Fruit fly (Drosophila melanogaster) whole organism, embryonic: ENCODE data around the gene CG13894.

Source experiments
- Antp ChIP-seq: fragments of 200-800 bp; sonication (Bioruptor generic); optimal IDR thresholded peaks from 3 replicates; lab custom pipeline; 2016; ENCODE audit warnings: missing biosample characterization, missing genetic modification characterization
- Bteb2 ChIP-seq: fragments of 200-800 bp; sonication (Bioruptor generic); optimal IDR thresholded peaks from 2 replicates; lab custom pipeline; 2016; ENCODE audit warnings: missing biosample characterization, missing genetic modification characterization
- CG10366 ChIP-seq: fragments of 200-800 bp; sonication (Bioruptor generic); IDR thresholded peaks from 2 replicates; pipeline ENCODE4 v1.3.6; 2022; ENCODE audit warnings: missing biosample characterization, missing genetic modification characterization
- CG11695 ChIP-seq: fragments of 200-800 bp; sonication (Bioruptor generic); IDR thresholded peaks from 3 replicates; pipeline ENCODE4 v1.3.6; 2022; ENCODE audit warnings: missing biosample characterization, missing genetic modification characterization
- CG12236 ChIP-seq: fragments of 200-800 bp; sonication (Bioruptor generic); optimal IDR thresholded peaks from 2 replicates; lab custom pipeline; 2016; ENCODE audit warnings: missing biosample characterization, missing genetic modification characterization
- CG13123 ChIP-seq: fragments of 200-800 bp; sonication (Bioruptor generic); optimal IDR thresholded peaks from 2 replicates; lab custom pipeline; 2016; ENCODE audit warnings: missing biosample characterization, missing genetic modification characterization
- CG13424 ChIP-seq: fragments of 200-800 bp; sonication (Bioruptor generic); optimal IDR thresholded peaks from 2 replicates; lab custom pipeline; 2019; ENCODE audit warnings: missing biosample characterization, mild to moderate bottlenecking, missing genetic modification characterization, moderate library complexity
- CG16813 ChIP-seq: fragments of 200-800 bp; sonication (Bioruptor generic); IDR thresholded peaks from 3 replicates; pipeline ENCODE4 v1.3.6; 2022; ENCODE audit warnings: missing biosample characterization, missing genetic modification characterization; ENCODE audit not compliant: partially characterized antibody
- CG16815 ChIP-seq: fragments of 200-800 bp; sonication (Bioruptor generic); optimal IDR thresholded peaks from 3 replicates; lab custom pipeline; 2017; ENCODE audit warnings: missing biosample characterization, mild to moderate bottlenecking, missing genetic modification characterization
- CG17359 ChIP-seq: fragments of 200-800 bp; sonication (Bioruptor generic); optimal IDR thresholded peaks from 3 replicates; lab custom pipeline; 2018; ENCODE audit warnings: missing biosample characterization, mild to moderate bottlenecking, missing genetic modification characterization, moderate library complexity
- CG18262 ChIP-seq: fragments of 200-800 bp; optimal IDR thresholded peaks from 3 replicates; lab custom pipeline; 2019; ENCODE audit warnings: missing biosample characterization, mild to moderate bottlenecking, missing genetic modification characterization, moderate library complexity
- CG31224 ChIP-seq: fragments of 200-800 bp; sonication (Bioruptor generic); IDR thresholded peaks from 2 replicates; pipeline ENCODE4 v1.3.6; 2022; ENCODE audit warnings: missing biosample characterization, missing genetic modification characterization
- CG32772 ChIP-seq: fragments of 200-800 bp; sonication (Bioruptor generic); IDR thresholded peaks from 2 replicates; pipeline ENCODE4 v1.3.6; 2022; ENCODE audit warnings: missing biosample characterization, missing genetic modification characterization
- CG3407 ChIP-seq: fragments of 200-800 bp; sonication (Bioruptor generic); optimal IDR thresholded peaks from 2 replicates; lab custom pipeline; 2018; ENCODE audit warnings: missing biosample characterization, mild to moderate bottlenecking, missing genetic modification characterization
- CG34422 ChIP-seq: fragments of 200-800 bp; sonication (Bioruptor generic); IDR thresholded peaks from 3 replicates; pipeline ENCODE4 v1.3.6; 2022; ENCODE audit warnings: missing biosample characterization, missing genetic modification characterization
- CG4360 ChIP-seq: fragments of 200-800 bp; sonication (Bioruptor generic); IDR thresholded peaks from 2 replicates; pipeline ENCODE4 v1.3.6; 2022; ENCODE audit warnings: missing biosample characterization, missing genetic modification characterization
- CG6272 ChIP-seq: fragments of 200-800 bp; sonication (Bioruptor generic); IDR thresholded peaks from 2 replicates; pipeline ENCODE4 v1.3.6; 2022; ENCODE audit warnings: missing biosample characterization, missing genetic modification characterization
- CG7357 ChIP-seq: fragments of 200-800 bp; sonication (Bioruptor generic); IDR thresholded peaks from 3 replicates; pipeline ENCODE4 v1.3.6; 2022; ENCODE audit warnings: missing biosample characterization, missing genetic modification characterization
- CG8388 ChIP-seq: fragments of 200-800 bp; sonication (Bioruptor generic); optimal IDR thresholded peaks from 2 replicates; lab custom pipeline; 2019; ENCODE audit warnings: missing biosample characterization, mild to moderate bottlenecking, missing genetic modification characterization, moderate library complexity
- CG8478 ChIP-seq: fragments of >200 bp; optimal IDR thresholded peaks from 2 replicates; lab custom pipeline; 2018
- CG8944 ChIP-seq: fragments of 200-800 bp; sonication (Bioruptor generic); optimal IDR thresholded peaks from 3 replicates; lab custom pipeline; 2016; ENCODE audit warnings: missing biosample characterization, missing genetic modification characterization
- CTCF ChIP-seq: fragments of 200-800 bp; sonication (Bioruptor generic); optimal IDR thresholded peaks from 2 replicates; lab custom pipeline; 2017; ENCODE audit warnings: missing biosample characterization, mild to moderate bottlenecking, missing genetic modification characterization, moderate library complexity
- Camta ChIP-seq: fragments of 200-800 bp; sonication (Bioruptor generic); optimal IDR thresholded peaks from 2 replicates; lab custom pipeline; 2016; ENCODE audit warnings: missing biosample characterization, missing genetic modification characterization
- CrebB ChIP-seq: fragments of 200-800 bp; sonication (Bioruptor generic); optimal IDR thresholded peaks from 3 replicates; lab custom pipeline; 2018; ENCODE audit warnings: missing biosample characterization, mild to moderate bottlenecking, missing genetic modification characterization
- Dll ChIP-seq: fragments of 200-800 bp; sonication (Bioruptor generic); IDR thresholded peaks from 4 replicates; pipeline ENCODE4 v1.3.6; 2022; ENCODE audit warnings: missing biosample characterization, missing genetic modification characterization; ENCODE audit not compliant: partially characterized antibody
- Doc3 ChIP-seq: fragments of 200-800 bp; sonication (Bioruptor generic); IDR thresholded peaks from 3 replicates; pipeline ENCODE4 v1.3.6; 2022; ENCODE audit warnings: missing biosample characterization, missing genetic modification characterization; ENCODE audit not compliant: partially characterized antibody
- Eip74EF ChIP-seq, 2 experiments: fragments of 200-800 bp in 1 of 2; fragments of >200 bp in 1 of 2; sonication (Bioruptor generic) in 1 of 2; optimal IDR thresholded peaks; 2 replicates each; lab custom pipeline; 2017 to 2019; ENCODE audit warnings: missing biosample characterization in 2 of 2, missing genetic modification characterization in 2 of 2, mild to moderate bottlenecking in 1 of 2, moderate library complexity in 1 of 2
- HLH54F ChIP-seq: fragments of 200-800 bp; sonication (Bioruptor generic); optimal IDR thresholded peaks from 3 replicates; lab custom pipeline; 2016; ENCODE audit warnings: missing biosample characterization, missing genetic modification characterization
- Ptx1 ChIP-seq: fragments of 200-800 bp; sonication (Bioruptor generic); IDR thresholded peaks from 2 replicates; pipeline ENCODE4 v1.3.6; 2022; ENCODE audit warnings: missing biosample characterization, missing genetic modification characterization
- Rfx ChIP-seq: fragments of 200-800 bp; sonication (Bioruptor generic); IDR thresholded peaks from 2 replicates; pipeline ENCODE4 v1.3.6; 2022; ENCODE audit warnings: missing biosample characterization, missing genetic modification characterization
- Rx ChIP-seq: fragments of 200-800 bp; sonication (Bioruptor generic); IDR thresholded peaks from 2 replicates; pipeline ENCODE4 v1.3.6; 2022; ENCODE audit warnings: missing biosample characterization, missing genetic modification characterization
- Scr ChIP-seq: fragments of 200-800 bp; sonication (Bioruptor generic); IDR thresholded peaks from 2 replicates; pipeline ENCODE4 v1.3.6; 2022; ENCODE audit warnings: missing biosample characterization, missing genetic modification characterization; ENCODE audit not compliant: partially characterized antibody
- ac ChIP-seq: fragments of 200-800 bp; sonication (Bioruptor generic); optimal IDR thresholded peaks from 3 replicates; lab custom pipeline; 2017; ENCODE audit warnings: missing biosample characterization, mild to moderate bottlenecking, missing genetic modification characterization
- caup ChIP-seq: fragments of 200-800 bp; sonication (Bioruptor generic); optimal IDR thresholded peaks from 3 replicates; lab custom pipeline; 2017; ENCODE audit warnings: missing biosample characterization, mild to moderate bottlenecking, missing genetic modification characterization, moderate library complexity; ENCODE audit not compliant: severe bottlenecking
- danr ChIP-seq: fragments of 200-800 bp; sonication (Bioruptor generic); IDR thresholded peaks from 2 replicates; pipeline ENCODE4 v1.3.6; 2022; ENCODE audit warnings: missing biosample characterization, missing genetic modification characterization
- emc ChIP-seq: fragments of 200-800 bp; sonication (Bioruptor generic); optimal IDR thresholded peaks from 2 replicates; lab custom pipeline; 2016; ENCODE audit warnings: missing biosample characterization, missing genetic modification characterization
- esg ChIP-seq: fragments of 200-800 bp; sonication (Bioruptor generic); conservative IDR thresholded peaks from 2 replicates; pipeline ENCODE4 v1.3.6; 2022; ENCODE audit warnings: missing biosample characterization, missing genetic modification characterization
- eve ChIP-seq, 2 experiments: fragments of >200 bp; optimal IDR thresholded peaks; 2 replicates each; lab custom pipeline; 2017; ENCODE audit warnings: missing biosample characterization in 2 of 2, missing genetic modification characterization in 2 of 2
- fu2 ChIP-seq: fragments of 200-800 bp; sonication (Bioruptor generic); optimal IDR thresholded peaks from 2 replicates; lab custom pipeline; 2016; ENCODE audit warnings: missing biosample characterization, missing genetic modification characterization
- grn ChIP-seq: fragments of 200-800 bp; sonication (Bioruptor generic); optimal IDR thresholded peaks from 3 replicates; lab custom pipeline; 2017; ENCODE audit warnings: missing biosample characterization, missing genetic modification characterization
- hb ChIP-seq: fragments of 200-800 bp; sonication (Bioruptor generic); IDR thresholded peaks from 3 replicates; pipeline ENCODE4 v1.3.6; 2022; ENCODE audit warnings: missing biosample characterization, missing genetic modification characterization; ENCODE audit not compliant: partially characterized antibody
- insv ChIP-seq, 2 experiments: fragments of 200-800 bp; sonication (Bioruptor generic); optimal IDR thresholded peaks; 3 replicates each; lab custom pipeline; 2016 to 2018; ENCODE audit warnings: missing biosample characterization in 2 of 2, missing genetic modification characterization in 2 of 2
- pita ChIP-seq: fragments of 200-800 bp; sonication (Bioruptor generic); optimal IDR thresholded peaks from 2 replicates; lab custom pipeline; 2017; ENCODE audit warnings: missing biosample characterization, mild to moderate bottlenecking, missing genetic modification characterization
- sc ChIP-seq, 3 experiments: fragments of >200 bp in 2 of 3; fragments of 200-800 bp in 1 of 3; sonication (Bioruptor generic) in 1 of 3; optimal IDR thresholded peaks; 2 replicates in 2 of 3; 3 replicates in 1 of 3; lab custom pipeline; 2017; ENCODE audit warnings: mild to moderate bottlenecking in 1 of 3, missing biosample characterization in 1 of 3, missing genetic modification characterization in 1 of 3, missing genetic modification reagents in 1 of 3
- sim ChIP-seq: fragments of 200-800 bp; sonication (Bioruptor generic); IDR thresholded peaks from 2 replicates; pipeline ENCODE4 v1.3.6; 2022; ENCODE audit warnings: missing biosample characterization, missing genetic modification characterization
- sob ChIP-seq: fragments of 200-800 bp; sonication (Bioruptor generic); IDR thresholded peaks from 2 replicates; pipeline ENCODE4 v1.3.6; 2022; ENCODE audit warnings: missing biosample characterization, missing genetic modification characterization
- tap ChIP-seq: fragments of 200-800 bp; optimal IDR thresholded peaks from 3 replicates; lab custom pipeline; 2019; ENCODE audit warnings: missing biosample characterization, mild to moderate bottlenecking, missing genetic modification characterization, moderate library complexity
- toy ChIP-seq: fragments of 200-800 bp; sonication (Bioruptor generic); IDR thresholded peaks from 2 replicates; pipeline ENCODE4 v1.3.6; 2022; ENCODE audit warnings: missing biosample characterization, missing genetic modification characterization
- z ChIP-seq: fragments of 200-800 bp; sonication (Bioruptor generic); IDR thresholded peaks from 3 replicates; pipeline ENCODE4 v1.3.6; 2022; ENCODE audit warnings: missing biosample characterization, missing genetic modification characterization

Gene CG13894

DNA sequence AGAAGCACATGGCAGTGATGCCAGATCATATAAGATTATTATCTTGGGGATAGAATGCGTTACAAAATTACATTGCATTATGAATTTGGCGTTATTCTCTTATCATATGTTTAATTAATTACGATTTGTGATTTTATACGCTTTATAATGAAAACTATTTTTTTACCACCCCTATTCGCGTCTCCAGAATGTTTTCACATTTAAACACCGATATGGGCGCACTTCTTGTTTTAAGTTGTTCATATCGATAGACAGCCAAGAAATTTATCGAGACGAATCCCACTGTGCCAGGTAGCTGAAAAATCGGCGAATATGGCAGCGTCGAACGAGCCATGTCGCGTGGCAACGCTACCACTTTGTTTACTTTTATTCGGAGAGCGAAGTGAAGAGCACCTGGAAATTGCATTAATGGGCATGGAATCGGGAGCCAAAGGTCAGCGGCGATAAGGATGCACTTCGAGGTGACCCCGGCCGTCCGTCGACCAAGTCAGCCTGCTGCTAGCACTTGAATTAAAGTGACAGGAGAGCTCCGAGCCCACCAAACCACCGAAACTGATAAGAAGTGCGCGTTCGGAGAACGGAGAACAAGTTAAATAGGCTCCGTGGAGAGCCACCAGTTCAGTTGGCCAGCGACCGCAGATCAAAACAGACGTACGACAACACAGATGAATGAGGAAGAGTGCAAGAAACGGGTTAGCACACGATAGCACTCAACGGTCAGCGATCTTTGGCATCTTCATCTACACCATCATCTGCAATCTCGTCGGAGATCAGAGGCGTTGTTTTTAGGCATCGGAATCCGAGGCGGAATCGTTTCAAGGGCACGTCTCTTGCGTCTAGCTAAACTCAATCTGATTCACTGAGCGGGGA is 50.6 kb downstream of the CG13894 start, which contains the start of gene Gale (continued):
- 0 out of 2 replicates have a peak, but pooled peaks have one; percentile 39 for TF ChIP-seq Ptx1 (GFP tag; lab: Robert Waterston, UW)
- TF ChIP-seq z (GFP tag; lab: Robert Waterston, UW), result no peak
- TF ChIP-seq grn (GFP tag; lab: Kevin White, UChicago), result peak; percentile 79
- no peak for TF ChIP-seq fu2 (GFP tag; lab: Kevin White, UChicago)
- peak; percentile 74; the same call in 3 of the 4 replicates for TF ChIP-seq Dll
- peak; percentile 4 for TF ChIP-seq CTCF (GFP tag; lab: Kevin White, UChicago)
- TF ChIP-seq eve (GFP tag; optimal IDR thresholded peaks at IDR 0.05; lab: Kevin White, UChicago), result no peak
- TF ChIP-seq Bteb2 (GFP tag; lab: Kevin White, UChicago), result no peak
- no peak for TF ChIP-seq sc (optimal IDR thresholded peaks at IDR 0.05; lab: Kevin White, UChicago)
- TF ChIP-seq sc (GFP tag; optimal IDR thresholded peaks at IDR 0.05; lab: Kevin White, UChicago), result no peak
- no peak for TF ChIP-seq CG18262
- no peak for TF ChIP-seq CG6272 (GFP tag; lab: Robert Waterston, UW)
- peak; percentile 24; the same call in 1 of the 3 replicates for TF ChIP-seq hb (GFP tag; lab: Robert Waterston, UW)
- no peak for TF ChIP-seq CG13424 (tag; lab: Kevin White, UChicago)
- TF ChIP-seq Scr (GFP tag; lab: Robert Waterston, UW), result peak; percentile 70
- TF ChIP-seq caup (GFP tag; lab: Kevin White, UChicago), result peak; percentile 5
- no peak for TF ChIP-seq Rx (GFP tag; lab: Robert Waterston, UW)
- no peak for TF ChIP-seq HLH54F
- TF ChIP-seq Antp (GFP tag; lab: Kevin White, UChicago), result no peak
- TF ChIP-seq emc (GFP tag; lab: Kevin White, UChicago), result no peak
- no peak for TF ChIP-seq CG7357 (GFP tag; lab: Robert Waterston, UW)
- TF ChIP-seq CG16815, result no peak
- no peak for TF ChIP-seq CG3407 (GFP tag; lab: Kevin White, UChicago)
- TF ChIP-seq sim (GFP tag; lab: Robert Waterston, UW), result no peak
- no peak for TF ChIP-seq CG12236 (GFP tag; lab: Kevin White, UChicago)
- TF ChIP-seq esg, result no peak
- no peak for TF ChIP-seq CG8478 (lab: Kevin White, UChicago)
- TF ChIP-seq CG34422 (GFP tag; lab: Robert Waterston, UW), result peak; percentile 40; the same call in 1 of the 3 replicates
- TF ChIP-seq sob (GFP tag; lab: Robert Waterston, UW), result peak; percentile 27; the same call in 1 of the 2 replicates
- no peak for TF ChIP-seq CG13123 (GFP tag; lab: Kevin White, UChicago)
- no peak for TF ChIP-seq CrebB (tag; lab: Kevin White, UChicago)
- TF ChIP-seq pita, result no peak
- 0 out of 2 replicates have a peak, but pooled peaks have one; percentile 6 for TF ChIP-seq CG32772 (GFP tag; lab: Robert Waterston, UW)
- TF ChIP-seq Eip74EF (GFP tag; optimal IDR thresholded peaks at IDR 0.05; lab: Kevin White, UChicago), result peak in 1 of 2 experiments; percentile 62
- TF ChIP-seq CG17359, result no peak
- no peak for TF ChIP-seq insv (GFP tag; optimal IDR thresholded peaks at IDR 0.05; lab: Kevin White, UChicago)
- no peak for TF ChIP-seq CG8944
- no peak for TF ChIP-seq danr (GFP tag; lab: Robert Waterston, UW)
- peak; percentile 65 for TF ChIP-seq CG16813 (GFP tag; lab: Robert Waterston, UW)
- no peak for TF ChIP-seq ac (GFP tag; lab: Kevin White, UChicago)
- TF ChIP-seq Camta (GFP tag; lab: Kevin White, UChicago), result no peak
- TF ChIP-seq CG10366 (GFP tag; lab: Robert Waterston, UW), result no peak
- TF ChIP-seq CG11695 (GFP tag; lab: Robert Waterston, UW), result no peak
- peak; percentile 49; the same call in 2 of the 3 replicates for TF ChIP-seq Doc3 (GFP tag; lab: Robert Waterston, UW)
- no peak for TF ChIP-seq CG4360 (GFP tag; lab: Robert Waterston, UW)
- no peak for TF ChIP-seq CG31224
- peak; percentile 55 for TF ChIP-seq Rfx (GFP tag; lab: Robert Waterston, UW)
- no peak for TF ChIP-seq CG8388 (GFP tag; lab: Kevin White, UChicago)
- no peak for TF ChIP-seq toy (GFP tag; lab: Robert Waterston, UW)
- TF ChIP-seq tap, result no peak
